Fruit fly (Drosophila melanogaster) whole organism, embryonic: ENCODE results near the gene CG43618.

Experiments
- BEAF-32 ChIP-seq: fragments of 200-800 bp; sonication (Bioruptor generic); optimal IDR thresholded peaks from 3 replicates; lab custom pipeline; 2017; ENCODE audit warnings: missing biosample characterization, missing genetic modification characterization, mild to moderate bottlenecking, moderate library complexity, missing genetic modification reagents
- Bgb ChIP-seq: fragments of 200-800 bp; sonication (Bioruptor generic); IDR thresholded peaks from 2 replicates; pipeline ENCODE4 v1.3.6; 2022; ENCODE audit warnings: missing biosample characterization, missing genetic modification characterization; ENCODE audit not compliant: partially characterized antibody
- CG11504 ChIP-seq: fragments of 200-800 bp; sonication (Bioruptor generic); optimal IDR thresholded peaks from 3 replicates; lab custom pipeline; 2019; ENCODE audit warnings: missing biosample characterization, mild to moderate bottlenecking, missing genetic modification characterization, moderate library complexity
- CG11560 ChIP-seq: fragments of 200-800 bp; sonication (Bioruptor generic); IDR thresholded peaks from 3 replicates; pipeline ENCODE4 v1.3.6; 2022; ENCODE audit warnings: missing biosample characterization, missing genetic modification characterization
- CG13287 ChIP-seq: fragments of 200-800 bp; sonication (Bioruptor generic); IDR thresholded peaks from 2 replicates; pipeline ENCODE4 v1.3.6; 2022; ENCODE audit warnings: missing biosample characterization, missing genetic modification characterization; ENCODE audit not compliant: partially characterized antibody
- CG15479 ChIP-seq: fragments of 200-800 bp; sonication (Bioruptor generic); optimal IDR thresholded peaks from 3 replicates; lab custom pipeline; 2019; ENCODE audit warnings: missing biosample characterization, mild to moderate bottlenecking, missing genetic modification characterization, moderate library complexity
- CG15514 ChIP-seq: fragments of 200-800 bp; sonication (Bioruptor generic); optimal IDR thresholded peaks from 3 replicates; lab custom pipeline; 2017; ENCODE audit warnings: missing biosample characterization, missing genetic modification characterization, mild to moderate bottlenecking, moderate library complexity, missing genetic modification reagents
- CG15601 ChIP-seq: fragments of 200-800 bp; sonication (Bioruptor generic); optimal IDR thresholded peaks from 3 replicates; lab custom pipeline; 2019; ENCODE audit warnings: missing biosample characterization, mild to moderate bottlenecking, missing genetic modification characterization, moderate library complexity
- CG1603 ChIP-seq: fragments of 200-800 bp; sonication (Bioruptor generic); optimal IDR thresholded peaks from 2 replicates; lab custom pipeline; 2019; ENCODE audit warnings: missing biosample characterization, mild to moderate bottlenecking, missing genetic modification characterization, moderate library complexity
- CG34376 ChIP-seq: fragments of 200-800 bp; sonication (Bioruptor generic); optimal IDR thresholded peaks from 2 replicates; lab custom pipeline; 2018; ENCODE audit warnings: missing biosample characterization, mild to moderate bottlenecking, missing genetic modification characterization
- CG34422 ChIP-seq: fragments of 200-800 bp; sonication (Bioruptor generic); IDR thresholded peaks from 3 replicates; pipeline ENCODE4 v1.3.6; 2022; ENCODE audit warnings: missing biosample characterization, missing genetic modification characterization
- CG3995 ChIP-seq: fragments of 200-800 bp; sonication (Bioruptor generic); optimal IDR thresholded peaks from 3 replicates; lab custom pipeline; 2016; ENCODE audit warnings: missing biosample characterization, missing genetic modification characterization
- CG6254 ChIP-seq: fragments of 200-800 bp; sonication (Bioruptor generic); optimal IDR thresholded peaks from 3 replicates; lab custom pipeline; 2017; ENCODE audit warnings: mild to moderate bottlenecking, missing biosample characterization, missing genetic modification reagents, missing genetic modification characterization
- CG9797 ChIP-seq: fragments of 200-800 bp; sonication (Bioruptor generic); optimal IDR thresholded peaks from 3 replicates; lab custom pipeline; 2018; ENCODE audit warnings: missing biosample characterization, mild to moderate bottlenecking, missing genetic modification characterization
- Camta ChIP-seq: fragments of 200-800 bp; sonication (Bioruptor generic); optimal IDR thresholded peaks from 2 replicates; lab custom pipeline; 2016; ENCODE audit warnings: missing biosample characterization, missing genetic modification characterization
- CkIIα-i1 ChIP-seq: fragments of 200-800 bp; sonication (Bioruptor generic); IDR thresholded peaks from 2 replicates; pipeline ENCODE4 v1.3.6; 2022; ENCODE audit warnings: missing biosample characterization, missing genetic modification characterization
- Dad ChIP-seq: fragments of 200-800 bp; sonication (Bioruptor generic); optimal IDR thresholded peaks from 3 replicates; lab custom pipeline; 2016; ENCODE audit warnings: missing biosample characterization, missing genetic modification characterization
- Dll ChIP-seq: fragments of 200-800 bp; sonication (Bioruptor generic); IDR thresholded peaks from 4 replicates; pipeline ENCODE4 v1.3.6; 2022; ENCODE audit warnings: missing biosample characterization, missing genetic modification characterization; ENCODE audit not compliant: partially characterized antibody
- Dp ChIP-seq: fragments of 200-800 bp; sonication (Bioruptor generic); optimal IDR thresholded peaks from 2 replicates; lab custom pipeline; 2018; ENCODE audit warnings: missing biosample characterization, mild to moderate bottlenecking, missing genetic modification characterization, moderate library complexity
- Dref ChIP-seq: fragments of 200-800 bp; sonication (Bioruptor generic); IDR thresholded peaks from 2 replicates; pipeline ENCODE4 v1.3.6; 2022; ENCODE audit warnings: missing biosample characterization, missing genetic modification characterization
- Gug ChIP-seq: fragments of 200-800 bp; sonication (Bioruptor generic); IDR thresholded peaks from 4 replicates; pipeline ENCODE4 v1.3.6; 2022; ENCODE audit warnings: missing biosample characterization, missing genetic modification characterization
- MBD-R2 ChIP-seq: fragments of 200-800 bp; sonication (Bioruptor generic); IDR thresholded peaks from 2 replicates; pipeline ENCODE4 v1.3.6; 2022; ENCODE audit warnings: missing biosample characterization, missing genetic modification characterization
- Myb ChIP-seq: fragments of 200-800 bp; sonication (Bioruptor generic); optimal IDR thresholded peaks from 2 replicates; lab custom pipeline; 2016; ENCODE audit warnings: missing biosample characterization, missing genetic modification characterization
- Opbp ChIP-seq: fragments of 200-800 bp; sonication (Bioruptor generic); IDR thresholded peaks from 3 replicates; pipeline ENCODE4 v1.3.6; 2022; ENCODE audit warnings: missing biosample characterization, missing genetic modification characterization; ENCODE audit not compliant: partially characterized antibody
- Sry-δ ChIP-seq: fragments of 200-800 bp; sonication (Bioruptor generic); optimal IDR thresholded peaks from 2 replicates; lab custom pipeline; 2016; ENCODE audit warnings: missing biosample characterization, missing genetic modification characterization
- Xbp1 ChIP-seq: fragments of 200-800 bp; sonication (Bioruptor generic); optimal IDR thresholded peaks from 3 replicates; lab custom pipeline; 2016; ENCODE audit warnings: missing biosample characterization, mild to moderate bottlenecking, missing genetic modification characterization
- YL-1 ChIP-seq: fragments of 200-800 bp; sonication (Bioruptor generic); optimal IDR thresholded peaks from 3 replicates; lab custom pipeline; 2017; ENCODE audit warnings: missing biosample characterization, mild to moderate bottlenecking, missing genetic modification characterization
- ab ChIP-seq: fragments of 200-800 bp; sonication (Bioruptor generic); optimal IDR thresholded peaks from 2 replicates; lab custom pipeline; 2016; ENCODE audit warnings: missing biosample characterization, missing genetic modification characterization
- bab2 ChIP-seq: fragments of 200-800 bp; sonication (Bioruptor generic); optimal IDR thresholded peaks from 2 replicates; lab custom pipeline; 2016; ENCODE audit warnings: missing biosample characterization, missing genetic modification characterization
- bbx ChIP-seq: fragments of 200-800 bp; sonication (Bioruptor generic); IDR thresholded peaks from 2 replicates; pipeline ENCODE4 v1.3.6; 2022; ENCODE audit warnings: missing biosample characterization, missing genetic modification characterization; ENCODE audit not compliant: partially characterized antibody
- crc ChIP-seq: fragments of 200-800 bp; sonication (Bioruptor generic); optimal IDR thresholded peaks from 2 replicates; lab custom pipeline; 2016; ENCODE audit warnings: missing biosample characterization, missing genetic modification characterization
- disco-r ChIP-seq: fragments of 200-800 bp; sonication (Bioruptor generic); optimal IDR thresholded peaks from 2 replicates; lab custom pipeline; 2016; ENCODE audit warnings: missing biosample characterization, missing genetic modification characterization
- esg ChIP-seq: fragments of 200-800 bp; sonication (Bioruptor generic); conservative IDR thresholded peaks from 2 replicates; pipeline ENCODE4 v1.3.6; 2022; ENCODE audit warnings: missing biosample characterization, missing genetic modification characterization
- gfzf ChIP-seq: fragments of 200-800 bp; sonication (Bioruptor generic); optimal IDR thresholded peaks from 2 replicates; lab custom pipeline; 2016; ENCODE audit warnings: missing biosample characterization, mild to moderate bottlenecking, missing genetic modification characterization, moderate library complexity
- kah ChIP-seq: fragments of 200-800 bp; sonication (Bioruptor generic); optimal IDR thresholded peaks from 2 replicates; lab custom pipeline; 2018; ENCODE audit warnings: missing biosample characterization, mild to moderate bottlenecking, missing genetic modification characterization
- knrl ChIP-seq: fragments of 200-800 bp; sonication (Bioruptor generic); IDR thresholded peaks from 3 replicates; pipeline ENCODE4 v1.3.6; 2022; ENCODE audit warnings: missing biosample characterization, missing genetic modification characterization; ENCODE audit not compliant: partially characterized antibody
- oc ChIP-seq: fragments of 200-800 bp; sonication (Bioruptor generic); optimal IDR thresholded peaks from 2 replicates; lab custom pipeline; 2018; ENCODE audit warnings: missing biosample characterization, mild to moderate bottlenecking, missing genetic modification characterization, moderate library complexity
- onecut ChIP-seq: fragments of 200-800 bp; sonication (Bioruptor generic); IDR thresholded peaks from 2 replicates; pipeline ENCODE4 v1.3.6; 2022; ENCODE audit warnings: missing biosample characterization, missing genetic modification characterization
- pros ChIP-seq: fragments of 200-800 bp; sonication (Bioruptor generic); optimal IDR thresholded peaks from 3 replicates; lab custom pipeline; 2019; ENCODE audit warnings: missing biosample characterization, mild to moderate bottlenecking, missing genetic modification characterization, moderate library complexity
- psq ChIP-seq: fragments of 200-800 bp; sonication (Bioruptor generic); optimal IDR thresholded peaks from 2 replicates; lab custom pipeline; 2017; ENCODE audit warnings: missing biosample characterization, missing genetic modification characterization
- pum ChIP-seq: fragments of 200-800 bp; sonication (Bioruptor generic); optimal IDR thresholded peaks from 2 replicates; lab custom pipeline; 2016; ENCODE audit warnings: missing biosample characterization, missing genetic modification characterization
- pzg ChIP-seq: fragments of 200-800 bp; sonication (Bioruptor generic); optimal IDR thresholded peaks from 3 replicates; lab custom pipeline; 2018; ENCODE audit warnings: missing biosample characterization, mild to moderate bottlenecking, missing genetic modification characterization, moderate library complexity
- schlank ChIP-seq: fragments of 200-800 bp; sonication (Bioruptor generic); optimal IDR thresholded peaks from 2 replicates; lab custom pipeline; 2018; ENCODE audit warnings: missing biosample characterization, mild to moderate bottlenecking, missing genetic modification characterization
- scrt ChIP-seq: fragments of 200-800 bp; sonication (Bioruptor generic); optimal IDR thresholded peaks from 2 replicates; lab custom pipeline; 2018; ENCODE audit warnings: missing biosample characterization, mild to moderate bottlenecking, missing genetic modification characterization, moderate library complexity
- sens ChIP-seq: fragments of 200-800 bp; sonication (Bioruptor generic); peaks from one replicate; lab custom pipeline; 2016; ENCODE audit warnings: missing biosample characterization, missing genetic modification characterization
- ttk ChIP-seq: fragments of 200-800 bp; sonication (Bioruptor generic); IDR thresholded peaks from 2 replicates; pipeline ENCODE4 v2.1.2; 2022; ENCODE audit warnings: missing biosample characterization, missing genetic modification characterization

CG43618 gene

DNA sequence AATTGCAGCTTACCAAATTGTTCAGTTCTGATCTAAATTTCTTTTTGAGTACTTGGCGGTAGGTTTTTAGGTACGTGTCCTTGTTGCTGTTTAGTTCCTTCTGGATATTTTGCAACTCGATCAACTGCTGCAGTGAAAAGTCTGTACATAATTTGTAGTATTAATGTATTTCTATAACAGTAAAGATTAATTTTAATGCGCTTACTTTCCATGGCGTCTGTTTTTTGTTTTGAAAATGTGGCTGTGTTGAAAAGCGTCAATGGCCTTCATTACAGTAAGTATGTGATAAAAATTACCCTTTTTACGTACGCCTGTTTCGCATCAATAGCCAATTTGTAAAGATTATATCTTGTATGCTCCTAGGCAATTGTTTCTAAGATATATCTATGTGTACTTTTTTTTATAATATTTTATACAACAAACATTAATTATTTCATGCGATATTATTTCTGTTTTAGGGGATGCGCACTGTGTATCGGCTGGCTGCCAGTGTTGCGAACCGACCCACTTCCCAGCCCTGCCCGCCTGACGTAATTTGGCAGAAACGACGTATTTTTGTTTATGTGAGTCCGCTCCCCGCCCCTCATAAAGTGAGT lies 47.8 kb upstream of the CG43618 start, which contains the start of the genes Kmn2 and CG2698 (continued):
- TF ChIP-seq esg (GFP tag; lab: Robert Waterston, UW) = peak; percentile 98
- TF ChIP-seq CkIIα-i1 (GFP tag; lab: Robert Waterston, UW) = peak; percentile 86
- TF ChIP-seq disco-r (GFP tag; lab: Kevin White, UChicago) = peak; percentile 51
- peak; percentile 71 for TF ChIP-seq Dad (GFP tag; lab: Kevin White, UChicago)
- peak; percentile 85 for TF ChIP-seq pum (GFP tag; lab: Kevin White, UChicago)
- peak; percentile 93 for TF ChIP-seq CG11504 (tag; lab: Kevin White, UChicago)
- TF ChIP-seq psq (GFP tag; lab: Kevin White, UChicago) = peak; percentile 87

dm6 chr3R:8007595-8008255 lies 41.2 kb upstream of the CG43618 start, which contains the start of gene CG2767:
TSS of gene CG2767 (minus strand) at chr3R:8008110.
- no peak for TF ChIP-seq knrl
- peak; percentile 12 for TF ChIP-seq oc
- peak; percentile 16 for TF ChIP-seq CG6254 (GFP tag; lab: Kevin White, UChicago)
- TF ChIP-seq pros (GFP tag; lab: Kevin White, UChicago) = peak; percentile 16
- peak; percentile 53 for TF ChIP-seq kah
- TF ChIP-seq onecut (GFP tag; lab: Robert Waterston, UW) = no peak
- no peak for TF ChIP-seq ab (GFP tag; lab: Kevin White, UChicago)
- TF ChIP-seq bbx (GFP tag; lab: Robert Waterston, UW) = 0 out of 2 replicates have a peak, but pooled peaks have one; percentile 10
- peak; percentile 10 for TF ChIP-seq BEAF-32 (GFP tag; lab: Kevin White, UChicago)
- peak; percentile 32; the same call in 1 of the 3 replicates for TF ChIP-seq CG34422
- TF ChIP-seq Xbp1 (GFP tag; lab: Kevin White, UChicago) = no peak
- TF ChIP-seq bab2 = no peak
- peak; percentile 8; the same call in 2 of the 3 replicates for TF ChIP-seq Opbp (GFP tag; lab: Robert Waterston, UW)
- peak; percentile 89 for TF ChIP-seq CG15514 (GFP tag; lab: Kevin White, UChicago)
- TF ChIP-seq Dref = peak; percentile 69
- peak; percentile 73 for TF ChIP-seq CG15601 (tag; lab: Kevin White, UChicago)
- peak; percentile 84 for TF ChIP-seq Dp (GFP tag; lab: Kevin White, UChicago)
- peak; percentile 11; the same call in 1 of the 2 replicates for TF ChIP-seq Bgb
- TF ChIP-seq sens (GFP tag; lab: Kevin White, UChicago) = peak; percentile 40
- TF ChIP-seq MBD-R2 = peak; percentile 51; the same call in 1 of the 2 replicates
- TF ChIP-seq Sry-δ (GFP tag; lab: Kevin White, UChicago) = no peak
- TF ChIP-seq Camta (GFP tag; lab: Kevin White, UChicago) = no peak
- peak; percentile 45 for TF ChIP-seq CG9797 (GFP tag; lab: Kevin White, UChicago)
- no peak for TF ChIP-seq crc (GFP tag; lab: Kevin White, UChicago)
- TF ChIP-seq CG1603 (tag; lab: Kevin White, UChicago) = peak; percentile 20
- TF ChIP-seq YL-1 (GFP tag; lab: Kevin White, UChicago) = peak; percentile 12
- TF ChIP-seq gfzf (GFP tag; lab: Kevin White, UChicago) = peak; percentile 74
- peak; percentile 56 for TF ChIP-seq pzg (GFP tag; lab: Kevin White, UChicago)
- TF ChIP-seq CG15479 (GFP tag; lab: Kevin White, UChicago) = no peak
- peak; percentile 8 for TF ChIP-seq CG34376
- no peak for TF ChIP-seq schlank (tag; lab: Kevin White, UChicago)
- peak; percentile 87; the same call in 1 of the 3 replicates for TF ChIP-seq CG11560 (tag; lab: Robert Waterston, UW)
- TF ChIP-seq Dll (GFP tag; lab: Robert Waterston, UW) = 0 out of 4 replicates have a peak, but pooled peaks have one; percentile 24
- peak; percentile 34; the same call in 1 of the 2 replicates for TF ChIP-seq CG13287
- no peak for TF ChIP-seq Gug
- TF ChIP-seq scrt (GFP tag; lab: Kevin White, UChicago) = peak; percentile 85
- peak; percentile 88 for TF ChIP-seq CG3995 (GFP tag; lab: Kevin White, UChicago)
- no peak for TF ChIP-seq ttk (GFP tag; lab: Robert Waterston, UW)
- peak; percentile 44 for TF ChIP-seq Myb (GFP tag; lab: Kevin White, UChicago)
